Fruit fly (Drosophila melanogaster) whole organism, embryonic: Measurements from ENCODE around the gene lgs.

Source experiments
- Blimp-1 ChIP-seq: fragments of 200-800 bp; sonication (Bioruptor generic); optimal IDR thresholded peaks from 3 replicates; lab custom pipeline; 2018; ENCODE audit warnings: missing biosample characterization, missing genetic modification characterization, mild to moderate bottlenecking, moderate library complexity, missing genetic modification reagents
- C15 ChIP-seq: fragments of 200-800 bp; sonication (Bioruptor generic); IDR thresholded peaks from 3 replicates; pipeline ENCODE4 v1.3.6; 2022; ENCODE audit warnings: missing biosample characterization, missing genetic modification characterization
- CG10209 ChIP-seq: fragments of 200-800 bp; sonication (Bioruptor generic); optimal IDR thresholded peaks from 3 replicates; lab custom pipeline; 2017; ENCODE audit warnings: missing biosample characterization, mild to moderate bottlenecking, missing genetic modification characterization, missing genetic modification reagents
- CG11085 ChIP-seq: fragments of 200-800 bp; sonication (Bioruptor generic); IDR thresholded peaks from 2 replicates; pipeline ENCODE4 v1.3.6; 2022; ENCODE audit warnings: missing biosample characterization, missing genetic modification characterization
- CG12104 ChIP-seq: fragments of 200-800 bp; sonication (Bioruptor generic); optimal IDR thresholded peaks from 3 replicates; lab custom pipeline; 2016; ENCODE audit warnings: missing biosample characterization, missing genetic modification characterization
- CG12391 ChIP-seq: fragments of 200-800 bp; sonication (Bioruptor generic); optimal IDR thresholded peaks from 3 replicates; lab custom pipeline; 2018; ENCODE audit warnings: missing biosample characterization, mild to moderate bottlenecking, missing genetic modification characterization, moderate library complexity
- CG12744 ChIP-seq: fragments of 200-800 bp; sonication (Bioruptor generic); optimal IDR thresholded peaks from 2 replicates; lab custom pipeline; 2016; ENCODE audit warnings: missing biosample characterization, missing genetic modification characterization
- CG13296 ChIP-seq: fragments of 200-800 bp; sonication (Bioruptor generic); optimal IDR thresholded peaks from 3 replicates; lab custom pipeline; 2018; ENCODE audit warnings: missing biosample characterization, mild to moderate bottlenecking, missing genetic modification characterization
- CG15073 ChIP-seq: fragments of 200-800 bp; sonication (Bioruptor generic); optimal IDR thresholded peaks from 2 replicates; lab custom pipeline; 2016; ENCODE audit warnings: missing biosample characterization, missing genetic modification characterization
- CG1529 ChIP-seq: fragments of 200-800 bp; sonication (Bioruptor generic); optimal IDR thresholded peaks from 3 replicates; lab custom pipeline; 2018; ENCODE audit warnings: missing biosample characterization, missing genetic modification characterization
- CG17186 ChIP-seq: fragments of 200-800 bp; sonication (Bioruptor generic); optimal IDR thresholded peaks from 3 replicates; lab custom pipeline; 2017; ENCODE audit warnings: missing biosample characterization, missing genetic modification reagents, missing genetic modification characterization
- CG17328 ChIP-seq: fragments of 200-800 bp; sonication (Bioruptor generic); IDR thresholded peaks from 2 replicates; pipeline ENCODE4 v1.3.6; 2022; ENCODE audit warnings: missing biosample characterization, missing genetic modification characterization
- CG18011 ChIP-seq: fragments of 200-800 bp; sonication (Bioruptor generic); optimal IDR thresholded peaks from 2 replicates; lab custom pipeline; 2017; ENCODE audit warnings: missing biosample characterization, missing genetic modification characterization, mild to moderate bottlenecking, moderate library complexity, missing genotype
- CG18764 ChIP-seq: fragments of 200-800 bp; sonication (Bioruptor generic); optimal IDR thresholded peaks from 3 replicates; lab custom pipeline; 2016; ENCODE audit warnings: missing biosample characterization, missing genetic modification characterization
- CG2129 ChIP-seq: fragments of 200-800 bp; sonication (Bioruptor generic); IDR thresholded peaks from 2 replicates; pipeline ENCODE4 v1.3.6; 2022; ENCODE audit warnings: missing biosample characterization, missing genetic modification characterization; ENCODE audit not compliant: partially characterized antibody
- CG2875 ChIP-seq: fragments of 200-800 bp; sonication (Bioruptor generic); optimal IDR thresholded peaks from 2 replicates; lab custom pipeline; 2017; ENCODE audit warnings: missing biosample characterization, mild to moderate bottlenecking, missing genetic modification characterization, missing genetic modification reagents
- CG31441 ChIP-seq: fragments of 200-800 bp; sonication (Bioruptor generic); IDR thresholded peaks from 2 replicates; pipeline ENCODE4 v1.3.6; 2022; ENCODE audit warnings: missing biosample characterization, missing genetic modification characterization
- CG32532 ChIP-seq: fragments of 200-800 bp; sonication (Bioruptor generic); IDR thresholded peaks from 2 replicates; pipeline ENCODE4 v1.3.6; 2022; ENCODE audit warnings: missing biosample characterization, missing genetic modification characterization
- CG43689 ChIP-seq: fragments of 200-800 bp; sonication (Bioruptor generic); IDR thresholded peaks from 2 replicates; pipeline ENCODE4 v1.3.6; 2022; ENCODE audit warnings: missing biosample characterization, missing genetic modification characterization
- CG4424 ChIP-seq: fragments of 200-800 bp; sonication (Bioruptor generic); optimal IDR thresholded peaks from 3 replicates; lab custom pipeline; 2016; ENCODE audit warnings: missing biosample characterization, missing genetic modification characterization
- CG6175 ChIP-seq: fragments of 200-800 bp; sonication (Bioruptor generic); IDR thresholded peaks from 3 replicates; pipeline ENCODE4 v1.3.6; 2022; ENCODE audit warnings: missing biosample characterization, missing genetic modification characterization
- CG6689 ChIP-seq: fragments of 200-800 bp; sonication (Bioruptor generic); IDR thresholded peaks from 2 replicates; pipeline ENCODE4 v1.3.6; 2022; ENCODE audit warnings: missing biosample characterization, missing genetic modification characterization
- CG6813 ChIP-seq: fragments of 200-800 bp; sonication (Bioruptor generic); optimal IDR thresholded peaks from 2 replicates; lab custom pipeline; 2017; ENCODE audit warnings: missing biosample characterization, missing genetic modification characterization, mild to moderate bottlenecking, moderate library complexity, missing genetic modification reagents
- CG7987 ChIP-seq: fragments of 200-800 bp; sonication (Bioruptor generic); optimal IDR thresholded peaks from 2 replicates; lab custom pipeline; 2018; ENCODE audit warnings: missing biosample characterization, mild to moderate bottlenecking, missing genetic modification characterization, moderate library complexity
- CG8924 ChIP-seq: fragments of 200-800 bp; optimal IDR thresholded peaks from 3 replicates; lab custom pipeline; 2019; ENCODE audit warnings: missing biosample characterization, mild to moderate bottlenecking, missing genetic modification characterization, moderate library complexity
- CG9215 ChIP-seq: fragments of 200-800 bp; sonication (Bioruptor generic); IDR thresholded peaks from 2 replicates; pipeline ENCODE4 v1.3.6; 2022; ENCODE audit warnings: missing biosample characterization, missing genetic modification characterization
- CG9727 ChIP-seq: fragments of 200-800 bp; sonication (Bioruptor generic); optimal IDR thresholded peaks from 3 replicates; lab custom pipeline; 2017; ENCODE audit warnings: missing biosample characterization, mild to moderate bottlenecking, missing genetic modification characterization
- Dfd ChIP-seq, 2 experiments: fragments of >200 bp; optimal IDR thresholded peaks; 2 replicates each; lab custom pipeline; 2017; ENCODE audit warnings: missing biosample characterization in 2 of 2, missing genetic modification characterization in 2 of 2
- GATAe ChIP-seq: fragments of 200-800 bp; sonication (Bioruptor generic); conservative IDR thresholded peaks from 2 replicates; pipeline ENCODE4 v1.3.6; 2022; ENCODE audit warnings: missing biosample characterization, missing genetic modification characterization
- Gsc ChIP-seq: fragments of 200-800 bp; sonication (Bioruptor generic); IDR thresholded peaks from 2 replicates; pipeline ENCODE4 v1.3.6; 2022; ENCODE audit warnings: missing biosample characterization, missing genetic modification characterization
- Hr78 ChIP-seq, 2 experiments: fragments of 200-800 bp in 1 of 2; fragments of >200 bp in 1 of 2; sonication (Bioruptor generic) in 1 of 2; optimal IDR thresholded peaks; 2 replicates each; lab custom pipeline; 2017 to 2019; ENCODE audit warnings: missing biosample characterization in 2 of 2, missing genetic modification characterization in 2 of 2, mild to moderate bottlenecking in 1 of 2, moderate library complexity in 1 of 2
- Myb ChIP-seq: fragments of 200-800 bp; sonication (Bioruptor generic); optimal IDR thresholded peaks from 2 replicates; lab custom pipeline; 2016; ENCODE audit warnings: missing biosample characterization, missing genetic modification characterization
- abd-A ChIP-seq: fragments of 200-800 bp; sonication (Bioruptor generic); optimal IDR thresholded peaks from 3 replicates; lab custom pipeline; 2019; ENCODE audit warnings: missing biosample characterization, mild to moderate bottlenecking, missing genetic modification characterization, moderate library complexity
- amos ChIP-seq: fragments of 200-800 bp; sonication (Bioruptor generic); IDR thresholded peaks from 2 replicates; pipeline ENCODE4 v1.3.6; 2022; ENCODE audit warnings: missing biosample characterization, missing genetic modification characterization; ENCODE audit not compliant: partially characterized antibody
- bab2 ChIP-seq: fragments of 200-800 bp; sonication (Bioruptor generic); optimal IDR thresholded peaks from 2 replicates; lab custom pipeline; 2016; ENCODE audit warnings: missing biosample characterization, missing genetic modification characterization
- emc ChIP-seq: fragments of 200-800 bp; sonication (Bioruptor generic); optimal IDR thresholded peaks from 2 replicates; lab custom pipeline; 2016; ENCODE audit warnings: missing biosample characterization, missing genetic modification characterization
- grn ChIP-seq: fragments of 200-800 bp; sonication (Bioruptor generic); optimal IDR thresholded peaks from 3 replicates; lab custom pipeline; 2017; ENCODE audit warnings: missing biosample characterization, missing genetic modification characterization
- gt ChIP-seq: fragments of 200-800 bp; sonication (Bioruptor generic); IDR thresholded peaks from 2 replicates; pipeline ENCODE4 v1.3.6; 2022; ENCODE audit warnings: missing biosample characterization, missing genetic modification characterization
- hbn ChIP-seq: fragments of 200-800 bp; sonication (Bioruptor generic); IDR thresholded peaks from 2 replicates; pipeline ENCODE4 v1.3.6; 2022; ENCODE audit warnings: missing biosample characterization, missing genetic modification characterization; ENCODE audit not compliant: partially characterized antibody
- her ChIP-seq: fragments of 200-800 bp; sonication (Bioruptor generic); optimal IDR thresholded peaks from 2 replicates; lab custom pipeline; 2016; ENCODE audit warnings: missing biosample characterization, missing genetic modification characterization
- knrl ChIP-seq: fragments of 200-800 bp; sonication (Bioruptor generic); IDR thresholded peaks from 3 replicates; pipeline ENCODE4 v1.3.6; 2022; ENCODE audit warnings: missing biosample characterization, missing genetic modification characterization; ENCODE audit not compliant: partially characterized antibody
- lov ChIP-seq, 2 experiments: fragments of 200-800 bp in 1 of 2; fragments of >200 bp in 1 of 2; sonication (Bioruptor generic) in 1 of 2; IDR thresholded peaks in 1 of 2; optimal IDR thresholded peaks in 1 of 2; 2 replicates in 1 of 2; 3 replicates in 1 of 2; pipeline versions ENCODE4 v1.3.6 to Lab custom; 2017 to 2022; ENCODE audit warnings: missing biosample characterization in 1 of 2, missing genetic modification characterization in 1 of 2
- mam ChIP-seq: fragments of 200-800 bp; sonication (Bioruptor generic); optimal IDR thresholded peaks from 3 replicates; lab custom pipeline; 2016; ENCODE audit warnings: missing biosample characterization, missing genetic modification characterization
- pb ChIP-seq: fragments of 200-800 bp; sonication (Bioruptor generic); optimal IDR thresholded peaks from 3 replicates; lab custom pipeline; 2016; ENCODE audit warnings: missing biosample characterization, missing genetic modification characterization
- pita ChIP-seq: fragments of 200-800 bp; sonication (Bioruptor generic); optimal IDR thresholded peaks from 2 replicates; lab custom pipeline; 2017; ENCODE audit warnings: missing biosample characterization, mild to moderate bottlenecking, missing genetic modification characterization
- pnt ChIP-seq: fragments of 200-800 bp; sonication (Bioruptor generic); optimal IDR thresholded peaks from 3 replicates; lab custom pipeline; 2016; ENCODE audit warnings: missing biosample characterization, missing genetic modification characterization
- pum ChIP-seq: fragments of 200-800 bp; sonication (Bioruptor generic); optimal IDR thresholded peaks from 2 replicates; lab custom pipeline; 2016; ENCODE audit warnings: missing biosample characterization, missing genetic modification characterization
- rib ChIP-seq: fragments of 200-800 bp; sonication (Bioruptor generic); IDR thresholded peaks from 2 replicates; pipeline ENCODE4 v1.3.6; 2022; ENCODE audit warnings: missing biosample characterization, missing genetic modification characterization
- seq ChIP-seq: fragments of 200-800 bp; sonication (Bioruptor generic); IDR thresholded peaks from 2 replicates; pipeline ENCODE4 v1.3.6; 2022; ENCODE audit warnings: missing biosample characterization, missing genetic modification characterization
- shn ChIP-seq: fragments of 200-800 bp; sonication (Bioruptor generic); optimal IDR thresholded peaks from 3 replicates; lab custom pipeline; 2016; ENCODE audit warnings: missing biosample characterization, missing genetic modification characterization
- zen ChIP-seq: fragments of 200-800 bp; sonication (Bioruptor generic); optimal IDR thresholded peaks from 3 replicates; lab custom pipeline; 2018; ENCODE audit warnings: missing biosample characterization, mild to moderate bottlenecking, missing genetic modification characterization, moderate library complexity

The lgs gene

dm6 chr4:486435-486834 lies 42.7 kb upstream of the lgs start (continued):
- TF ChIP-seq CG11085 (GFP tag; lab: Robert Waterston, UW) (no peak), CG12744 (GFP tag; lab: Kevin White, UChicago) (no peak), pb (GFP tag; lab: Kevin White, UChicago) (no peak), bab2 (GFP tag; lab: Kevin White, UChicago) (peak; percentile 49), lov (optimal IDR thresholded peaks at IDR 0.05; lab: Kevin White, UChicago) (no peak), lov (GFP tag; IDR thresholded peaks at IDR 0.05; lab: Robert Waterston, UW) (no peak), CG43689 (GFP tag; lab: Robert Waterston, UW) (no peak), seq (GFP tag; lab: Robert Waterston, UW) (no peak), rib (GFP tag; lab: Robert Waterston, UW) (no peak), CG18011 (GFP tag; lab: Kevin White, UChicago) (no peak), pnt (GFP tag; lab: Kevin White, UChicago) (peak; percentile 30), GATAe (GFP tag; lab: Robert Waterston, UW) (no peak), CG13296 (GFP tag; lab: Kevin White, UChicago) (peak; percentile 48), CG6813 (GFP tag; lab: Kevin White, UChicago) (no peak), CG32532 (GFP tag; lab: Robert Waterston, UW) (peak; percentile 46; the same call in 1 of the 2 replicates), Dfd (GFP tag; optimal IDR thresholded peaks at IDR 0.05; lab: Kevin White, UChicago) (no peak), CG12104 (no peak), CG18764 (GFP tag; lab: Kevin White, UChicago) (no peak), CG7987 (GFP tag; lab: Kevin White, UChicago) (peak; percentile 17), her (GFP tag; lab: Kevin White, UChicago) (peak; percentile 50), CG8924 (tag; lab: Kevin White, UChicago) (peak; percentile 32), CG9727 (no peak), CG2875 (GFP tag; lab: Kevin White, UChicago) (no peak), CG17328 (GFP tag; lab: Robert Waterston, UW) (peak; percentile 38), CG2129 (GFP tag; lab: Robert Waterston, UW) (peak; percentile 84), emc (GFP tag; lab: Kevin White, UChicago) (peak; percentile 3), CG17186 (GFP tag; lab: Kevin White, UChicago) (peak; percentile 13), hbn (peak; percentile 97), C15 (0 out of 3 replicates have a peak, but pooled peaks have one; percentile 14), CG10209 (peak; percentile 11), amos (GFP tag; lab: Robert Waterston, UW) (peak; percentile 97), CG6689 (GFP tag; lab: Robert Waterston, UW) (no peak), CG4424 (GFP tag; lab: Kevin White, UChicago) (peak; percentile 8), CG1529 (GFP tag; lab: Kevin White, UChicago) (no peak), Myb (GFP tag; lab: Kevin White, UChicago) (peak; percentile 79), pum (GFP tag; lab: Kevin White, UChicago) (peak; percentile 54), pita (GFP tag; lab: Kevin White, UChicago) (peak; percentile 92), Gsc (GFP tag; lab: Robert Waterston, UW) (no peak), CG9215 (GFP tag; lab: Robert Waterston, UW) (no peak), Blimp-1 (GFP tag; lab: Kevin White, UChicago) (no peak), CG6175 (GFP tag; lab: Robert Waterston, UW) (no peak), mam (peak; percentile 40), zen (peak; percentile 74), grn (GFP tag; lab: Kevin White, UChicago) (peak; percentile 47), Hr78 (GFP tag; optimal IDR thresholded peaks at IDR 0.05; lab: Kevin White, UChicago) (peak in 1 of 2 experiments; percentile 7), CG15073 (GFP tag; lab: Kevin White, UChicago) (no peak), CG12391 (tag; lab: Kevin White, UChicago) (peak; percentile 67), gt (GFP tag; lab: Robert Waterston, UW) (no peak), knrl (peak; percentile 92), CG31441 (GFP tag; lab: Robert Waterston, UW) (peak; percentile 46), abd-A (tag; lab: Kevin White, UChicago) (peak; percentile 61), shn (GFP tag; lab: Kevin White, UChicago) (peak; percentile 46)
